Worm (Caenorhabditis elegans) whole organism, early embryonic: ENCODE data around the gene C25H3.1.

ENCODE experiments used
- B0310.2 ChIP-seq: sonication (generic microtip); optimal IDR thresholded peaks from 2 replicates; lab custom pipeline; 2016; ENCODE audit warnings: mild to moderate bottlenecking, missing genetic modification characterization, missing compliant biosample characterization
- ama-1 ChIP-seq: fragments of 150-350 bp; optimal IDR thresholded peaks from 2 replicates; lab custom pipeline; 2014
- flt-1 ChIP-seq: fragments of 200-800 bp; sonication (Bioruptor generic); IDR thresholded peaks from 2 replicates; pipeline ENCODE4 v1.3.6; 2022; ENCODE audit warnings: missing genetic modification characterization, missing compliant biosample characterization
- hmbx-1 ChIP-seq: sonication (generic microtip); optimal IDR thresholded peaks from 2 replicates; lab custom pipeline; 2016; ENCODE audit warnings: mild to moderate bottlenecking, missing genetic modification characterization, missing compliant biosample characterization
- hmg-4 ChIP-seq: fragments of 200-800 bp; sonication (Bioruptor generic); optimal IDR thresholded peaks from 2 replicates; lab custom pipeline; 2018; ENCODE audit warnings: mild to moderate bottlenecking, missing genetic modification characterization, missing compliant biosample characterization
- scrt-1 ChIP-seq: fragments of 200-800 bp; sonication (Bioruptor generic); IDR thresholded peaks from 2 replicates; pipeline ENCODE4 v1.3.6; 2022; ENCODE audit warnings: missing genetic modification characterization, missing compliant biosample characterization

DNA sequence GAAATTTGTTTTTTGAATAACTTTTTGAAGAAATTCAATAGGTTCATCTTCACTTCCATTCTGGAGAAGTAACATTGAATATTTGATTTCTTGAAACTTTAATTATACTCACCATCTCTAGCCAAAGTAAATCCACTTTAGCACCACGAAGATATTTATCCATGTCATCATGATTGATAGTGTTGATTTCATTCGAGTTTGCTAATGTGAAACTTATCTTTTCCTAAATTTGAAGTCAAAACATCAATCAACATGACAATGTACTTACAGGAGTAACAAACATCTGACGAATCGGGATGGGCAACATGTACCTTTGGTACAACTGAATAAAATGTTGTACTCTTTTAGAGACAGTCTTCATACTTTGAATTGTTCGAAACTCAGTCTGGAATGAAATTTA is 1.5 kb upstream of the C25H3.1 start:
- TF ChIP-seq hmbx-1 (tag; lab: Kevin White, UChicago) (no peak), scrt-1 (GFP tag; lab: Robert Waterston, UW) (no peak), flt-1 (GFP tag; lab: Robert Waterston, UW) (no peak), B0310.2 (tag; lab: Kevin White, UChicago) (no peak), ama-1 (no peak), hmg-4 (GFP tag; lab: Kevin White, UChicago) (no peak)
